Worm (Caenorhabditis elegans): ENCODE results near the gene dnj-19.

dnj-19 gene

DNA sequence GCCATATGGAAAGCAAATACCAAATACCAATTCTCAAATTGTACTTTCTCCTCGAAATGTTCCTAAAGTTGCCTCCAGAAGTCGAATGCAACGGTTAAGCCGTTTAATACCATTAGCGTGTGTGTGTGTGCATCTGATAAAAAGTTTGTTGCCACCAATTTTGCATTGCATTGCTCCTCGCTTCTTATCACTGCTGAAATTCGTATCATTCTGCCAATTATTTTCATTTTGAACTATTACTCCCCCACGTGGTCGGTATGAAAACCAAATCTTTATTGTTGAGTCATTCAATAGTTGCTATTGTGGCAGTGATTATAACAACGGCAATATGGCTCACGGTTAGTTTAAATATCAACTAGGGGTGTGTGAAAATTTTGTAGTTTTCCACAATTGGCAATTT, 14.5 kb downstream of the dnj-19 start, which contains the start of gene T05C3.6:
Gene T05C3.6 (plus strand): TSS at position 241 of the 400 bp plus-strand sequence.
- no peak for TF ChIP-seq zfh-2 (GFP tag; conservative IDR thresholded peaks at IDR 0.05)
- TF ChIP-seq nhr-80 (tag; optimal IDR thresholded peaks at IDR 0.05) = peak; percentile 88

DNA sequence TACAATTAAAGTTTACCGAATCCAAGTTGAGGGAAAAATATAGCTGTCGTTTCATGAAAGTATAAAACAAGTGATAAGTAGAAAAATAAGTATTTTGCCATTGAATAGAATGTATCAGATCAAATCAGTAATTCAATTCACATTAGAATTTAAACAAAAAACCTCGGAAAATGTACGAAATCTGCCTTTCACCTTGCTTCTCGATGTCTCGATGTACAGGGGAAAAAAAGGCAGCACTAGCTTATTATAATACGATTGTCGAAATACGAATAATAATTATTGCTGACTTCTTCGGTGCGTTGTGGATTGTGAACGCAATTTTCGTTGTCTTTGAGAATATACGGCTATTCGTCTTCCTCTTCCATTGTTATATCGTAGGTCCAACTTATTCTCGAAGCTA, 15.9 kb downstream of the dnj-19 start, which contains the start of gene grl-18:
Gene grl-18 (minus strand): TSS at position 101 of the 400 bp plus-strand sequence.
- TF ChIP-seq gei-17 (GFP tag; optimal IDR thresholded peaks at IDR 0.05) (no peak), F39B2.1 (GFP tag; IDR thresholded peaks at IDR 0.05) (no peak), zim-3 (tag; optimal IDR thresholded peaks at IDR 0.05) (no peak), madf-3 (GFP tag; IDR thresholded peaks at IDR 0.05) (no peak), F57A8.1 (GFP tag; optimal IDR thresholded peaks at IDR 0.05) (no peak), let-607 (tag; optimal IDR thresholded peaks at IDR 0.05) (no peak), attf-5 (GFP tag; optimal IDR thresholded peaks at IDR 0.05) (no peak), lin-35 (GFP tag; optimal IDR thresholded peaks at IDR 0.05) (no peak), Y67H2A.10 (GFP tag; conservative IDR thresholded peaks at IDR 0.05) (no peak), sptf-2 (GFP tag; optimal IDR thresholded peaks at IDR 0.05) (no peak), ztf-28 (GFP tag; IDR thresholded peaks at IDR 0.05) (no peak), bed-2 (GFP tag; IDR thresholded peaks at IDR 0.05) (no peak), lir-1 (GFP tag; conservative IDR thresholded peaks at IDR 0.05) (no peak), lag-1 (GFP tag; IDR thresholded peaks at IDR 0.05) (no peak), ekl-4 (GFP tag; IDR thresholded peaks at IDR 0.05) (no peak), cebp-2 (GFP tag; IDR thresholded peaks at IDR 0.05) (no peak), mel-28 (tag; optimal IDR thresholded peaks at IDR 0.05; ENCODE audit: borderline replicate concordance) (no peak), hlh-12 (tag; optimal IDR thresholded peaks at IDR 0.05) (no peak), nfyb-1 (GFP tag; IDR thresholded peaks at IDR 0.05) (no peak), somi-1 (GFP tag; optimal IDR thresholded peaks at IDR 0.05) (no peak)

DNA sequence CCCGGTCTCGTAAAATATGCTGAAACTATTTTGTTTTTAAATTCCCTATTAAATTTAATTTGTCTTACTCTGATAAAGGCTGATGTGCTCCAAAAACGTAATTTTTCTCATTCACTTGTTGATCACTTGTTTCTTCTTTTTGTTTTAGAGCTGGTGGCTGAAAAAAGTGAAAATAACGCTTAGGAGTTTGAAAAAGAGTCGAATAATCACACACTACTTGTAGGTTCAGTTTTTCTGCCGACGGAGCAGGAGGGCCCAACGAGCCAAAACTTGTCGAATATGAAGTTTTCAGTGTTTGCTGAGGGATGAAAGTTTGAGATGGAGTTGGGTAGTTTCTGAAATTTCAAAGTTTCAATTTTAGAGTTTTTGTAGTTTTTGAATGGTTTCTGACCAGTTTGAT, 17.5 kb downstream of the dnj-19 start:
- TF ChIP-seq tlf-1 (GFP tag; optimal IDR thresholded peaks at IDR 0.05) (no peak), hmg-20 (GFP tag; IDR thresholded peaks at IDR 0.05) (no peak), cebp-2 (GFP tag; IDR thresholded peaks at IDR 0.05) (no peak), hlh-26 (GFP tag; conservative IDR thresholded peaks at IDR 0.05) (no peak), Y53G8AR.9 (GFP tag; conservative IDR thresholded peaks at IDR 0.05) (no peak), lin-35 (GFP tag; optimal IDR thresholded peaks at IDR 0.05) (no peak), repo-1 (tag; optimal IDR thresholded peaks at IDR 0.05) (no peak), pbrm-1 (GFP tag; IDR thresholded peaks at IDR 0.05) (no peak), K11D2.4 (GFP tag; IDR thresholded peaks at IDR 0.05) (no peak), ceh-100 (GFP tag; IDR thresholded peaks at IDR 0.05) (no peak), C17E4.6 (GFP tag; IDR thresholded peaks at IDR 0.05) (no peak), athp-1 (tag; optimal IDR thresholded peaks at IDR 0.05) (no peak), aptf-2 (GFP tag; conservative IDR thresholded peaks at IDR 0.05) (no peak), F55B11.4 (tag; optimal IDR thresholded peaks at IDR 0.05; ENCODE audit: borderline replicate concordance, insufficient read depth) (no peak)

DNA sequence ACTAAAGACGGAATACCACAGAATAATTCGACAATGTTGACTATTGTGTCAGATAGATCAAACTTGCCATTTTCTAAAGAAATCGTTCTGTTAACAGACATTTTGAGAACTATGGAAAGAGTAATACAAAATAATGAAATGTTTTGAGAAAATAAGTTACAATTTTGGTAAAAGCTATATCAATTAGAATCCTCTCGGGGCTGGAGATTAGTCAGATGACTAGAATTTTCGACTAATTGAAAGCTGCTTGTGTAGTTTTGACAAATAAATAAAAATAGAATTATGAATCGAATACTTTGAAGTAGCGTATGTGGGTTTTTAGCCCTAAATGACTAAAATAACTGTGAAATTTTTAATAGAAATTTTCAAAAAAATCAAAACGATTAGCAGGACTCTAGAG, 19.8 kb downstream of the dnj-19 start, which contains the start of gene srg-65:
Gene srg-65 (minus strand): TSS at position 101 of the 400 bp plus-strand sequence.
- TF ChIP-seq aptf-2 (GFP tag; conservative IDR thresholded peaks at IDR 0.05) (no peak), sdz-38 (tag; optimal IDR thresholded peaks at IDR 0.05) (no peak), snpc-1.3 (tag; optimal IDR thresholded peaks at IDR 0.05; ENCODE audit: insufficient read depth) (no peak), lsl-1 (GFP tag; optimal IDR thresholded peaks at IDR 0.05) (no peak), madf-3 (GFP tag; IDR thresholded peaks at IDR 0.05) (no peak), ets-4 (GFP tag; optimal IDR thresholded peaks at IDR 0.05) (no peak), F22D6.2 (tag; optimal IDR thresholded peaks at IDR 0.05) (no peak), zfh-2 (GFP tag; conservative IDR thresholded peaks at IDR 0.05) (no peak), unc-130 (GFP tag; optimal IDR thresholded peaks at IDR 0.05) (no peak), nhr-27 (tag; optimal IDR thresholded peaks at IDR 0.05) (no peak), T07F8.4 (tag; optimal IDR thresholded peaks at IDR 0.05) (no peak)
